Worm (Caenorhabditis elegans): ENCODE results near the gene F35F10.13.

F35F10.13 gene

DNA sequence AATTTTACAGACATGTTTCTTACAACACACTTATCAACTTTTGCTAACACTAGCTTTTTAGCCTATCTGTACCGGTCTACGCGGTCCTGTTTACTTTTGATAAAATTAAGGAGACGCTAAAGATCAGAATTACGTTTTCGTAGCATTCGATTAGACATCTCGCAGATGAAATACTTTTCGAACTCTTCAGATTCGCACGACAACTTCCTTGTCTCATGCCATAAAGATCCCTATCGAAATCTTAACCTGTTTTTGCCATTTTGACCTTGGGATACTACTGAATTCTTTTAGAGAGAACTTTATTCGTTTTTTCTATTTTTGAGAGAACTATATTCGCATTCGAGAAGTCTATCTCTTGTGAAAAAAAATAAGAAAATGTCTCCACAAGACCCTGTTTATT, 14.5 kb upstream of the F35F10.13 start, which contains the start of gene C17B7.5:
Gene C17B7.5, plus strand, starts transcription at position 301 of the 400 bp plus-strand sequence.
- TF ChIP-seq unc-39 (tag; optimal IDR thresholded peaks at IDR 0.05) = no peak
- TF ChIP-seq lin-39 (tag; optimal IDR thresholded peaks at IDR 0.05) = no peak
- no peak for TF ChIP-seq nhr-102 (tag; optimal IDR thresholded peaks at IDR 0.05)
- no peak for TF ChIP-seq snpc-4 (tag; optimal IDR thresholded peaks at IDR 0.05)
- no peak for TF ChIP-seq egl-27 (tag; optimal IDR thresholded peaks at IDR 0.05)
- TF ChIP-seq duxl-1 (tag; optimal IDR thresholded peaks at IDR 0.05; ENCODE audit: poor library complexity) = no peak
- no peak for TF ChIP-seq tra-1 (GFP tag; IDR thresholded peaks at IDR 0.05)
- no peak for TF ChIP-seq R02D3.7 (tag; optimal IDR thresholded peaks at IDR 0.05)
- TF ChIP-seq Y75B8A.6 (GFP tag; IDR thresholded peaks at IDR 0.05) = no peak
- TF ChIP-seq lin-38 (GFP tag; IDR thresholded peaks at IDR 0.05) = no peak
- TF ChIP-seq nhr-77 (tag; optimal IDR thresholded peaks at IDR 0.05) = no peak

- TF ChIP-seq jun-1 (tag; optimal IDR thresholded peaks at IDR 0.05) (no peak), ztf-11 (tag; optimal IDR thresholded peaks at IDR 0.05) (no peak)
Measured at ce11 chrV:3332023-3332422, 13.1 kb upstream of the F35F10.13 start, which contains the start of gene C17B7.9. C17B7.9 (minus strand) TSS chrV:3332123.

- TF ChIP-seq aha-1 (tag) (peak; percentile 31), cey-2 (tag; optimal IDR thresholded peaks at IDR 0.05; ENCODE audit: borderline replicate concordance, insufficient read depth) (no peak)
Measured at ce11 chrV:3324178-3324577, 5.3 kb upstream of the F35F10.13 start, which contains the start of gene C17B7.8. C17B7.8 (minus strand) TSS chrV:3324278.

- TF ChIP-seq pha-4 (GFP tag; IDR thresholded peaks at IDR 0.05) (no peak), pha-4 (tag; optimal IDR thresholded peaks at IDR 0.05) (no peak), lin-13 (GFP tag; optimal IDR thresholded peaks at IDR 0.05) (no peak), hlh-30 (tag; optimal IDR thresholded peaks at IDR 0.05; ENCODE audit: insufficient read depth) (no peak), T20F7.1 (GFP tag; optimal IDR thresholded peaks at IDR 0.05) (no peak), lsy-2 (tag; optimal IDR thresholded peaks at IDR 0.05) (no peak), T26A8.4 (GFP tag; IDR thresholded peaks at IDR 0.05) (no peak), nhr-41 (GFP tag; IDR thresholded peaks at IDR 0.05) (no peak), ceh-32 (tag; optimal IDR thresholded peaks at IDR 0.05; ENCODE audit: poor library complexity) (no peak), ZK337.2 (GFP tag; IDR thresholded peaks at IDR 0.05) (no peak), ceh-20 (GFP tag; IDR thresholded peaks at IDR 0.05) (no peak), F44E2.7 (GFP tag; IDR thresholded peaks at IDR 0.05) (no peak), set-16 (GFP tag; IDR thresholded peaks at IDR 0.05) (no peak), mxl-2 (GFP tag; conservative IDR thresholded peaks at IDR 0.05) (no peak), dmd-6 (GFP tag; IDR thresholded peaks at IDR 0.05) (no peak), nhr-10 (tag; optimal IDR thresholded peaks at IDR 0.05) (no peak), Y5F2A.4 (GFP tag; optimal IDR thresholded peaks at IDR 0.05) (no peak), jun-1 (tag; optimal IDR thresholded peaks at IDR 0.05) (no peak), aly-2 (tag; optimal IDR thresholded peaks at IDR 0.05) (no peak), ceh-62 (tag; optimal IDR thresholded peaks at IDR 0.05) (no peak)
Measured at ce11 chrV:3320432-3320831, 1.6 kb upstream of the F35F10.13 start, which contains the start of gene C17B7.14. C17B7.14 (minus strand) TSS chrV:3320532.

- TF ChIP-seq aly-2 (tag; optimal IDR thresholded peaks at IDR 0.05) = no peak
- TF ChIP-seq fkh-10 (GFP tag; optimal IDR thresholded peaks at IDR 0.05) = no peak
Measured at ce11 chrV:3320005-3320404, 1.1 kb upstream of the F35F10.13 start, which contains the start of gene F35F10.14. F35F10.14 (minus strand) TSS chrV:3320105.
